Worm (Caenorhabditis elegans): ENCODE measurements around the gene cyp-35D1.

DNA sequence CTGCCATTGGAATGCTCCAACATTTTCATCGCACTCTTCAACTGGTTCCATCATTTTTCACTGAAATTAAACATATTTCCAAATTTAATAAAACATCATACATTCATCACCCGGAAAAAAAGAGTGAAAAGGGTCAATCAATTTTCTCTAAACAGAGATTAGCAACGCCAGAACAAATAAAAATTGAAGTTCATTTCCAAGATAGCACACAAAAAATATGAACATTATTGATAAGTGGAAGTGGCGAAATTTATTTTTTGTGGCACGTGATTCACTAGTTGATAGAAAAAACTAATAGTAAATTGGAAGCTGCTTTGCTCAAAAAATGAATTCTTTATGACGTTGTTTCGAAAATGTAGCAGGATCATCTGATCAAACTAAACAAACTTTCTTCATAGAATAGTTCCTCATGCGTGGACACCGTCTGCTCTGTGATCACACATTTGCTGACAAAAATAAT lies 6.2 kb downstream of the cyp-35D1 start, which contains the start of the genes F14H3.12 and srj-29:
- TF ChIP-seq egl-27 (tag; optimal IDR thresholded peaks at IDR 0.05) (no peak), unc-39 (tag; optimal IDR thresholded peaks at IDR 0.05) (no peak), ztf-11 (tag; optimal IDR thresholded peaks at IDR 0.05) (no peak), lin-39 (tag; optimal IDR thresholded peaks at IDR 0.05) (no peak), pqm-1 (tag; optimal IDR thresholded peaks at IDR 0.05) (peak; percentile 47)

All from whole organism, L3 larva.